Worm (Caenorhabditis elegans): ENCODE results near the gene puf-3.

The puf-3 gene

ce11 chrIV:13483596-13483995 lies 28.4 kb downstream of the puf-3 start:
- peak; percentile 65; the same call in 1 of the 2 replicates for TF ChIP-seq cebp-2 (GFP tag; IDR thresholded peaks at IDR 0.05)
- no peak for TF ChIP-seq lsl-1 (GFP tag; optimal IDR thresholded peaks at IDR 0.05)
- TF ChIP-seq nfyb-1 (GFP tag; IDR thresholded peaks at IDR 0.05), result no peak

DNA sequence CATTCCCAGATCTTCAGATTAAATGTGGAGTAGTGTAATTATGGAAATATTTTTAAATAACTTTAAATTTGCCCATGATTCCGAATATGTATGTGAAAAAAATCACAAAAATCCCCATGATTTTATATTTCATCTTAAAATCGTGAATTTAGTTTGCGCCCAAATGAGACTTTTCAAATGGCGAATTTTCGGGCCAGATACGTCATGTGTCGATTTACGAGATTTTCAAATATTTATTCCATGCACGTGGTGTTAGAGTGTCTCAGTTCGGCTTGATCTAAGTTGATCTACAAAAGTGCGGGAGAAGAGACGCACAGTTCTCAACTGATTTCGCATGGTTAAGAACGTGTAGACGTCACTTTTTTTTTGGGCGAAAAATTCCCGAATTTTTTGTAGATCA lies 29.5 kb downstream of the puf-3 start, which contains the start of gene Y38H8A.1:
Y38H8A.1 (plus strand) TSS at position 301 of the 400 bp plus-strand sequence.
- TF ChIP-seq lsl-1 (GFP tag; optimal IDR thresholded peaks at IDR 0.05), result no peak

ce11 chrIV:13474132-13474531 lies 37.8 kb downstream of the puf-3 start, which contains the start of gene Y38H8A.2:
Gene Y38H8A.2 (plus strand): TSS chrIV:13474432.
- no peak for TF ChIP-seq attf-3 (GFP tag; conservative IDR thresholded peaks at IDR 0.05)
- no peak for TF ChIP-seq xnd-1 (tag; optimal IDR thresholded peaks at IDR 0.05)
- no peak for TF ChIP-seq egrh-3 (GFP tag; IDR thresholded peaks at IDR 0.05)
- no peak for TF ChIP-seq F22D6.2 (tag; optimal IDR thresholded peaks at IDR 0.05)
- TF ChIP-seq nhr-80 (tag; optimal IDR thresholded peaks at IDR 0.05), result no peak
- TF ChIP-seq let-526 (GFP tag; IDR thresholded peaks at IDR 0.05), result no peak

DNA sequence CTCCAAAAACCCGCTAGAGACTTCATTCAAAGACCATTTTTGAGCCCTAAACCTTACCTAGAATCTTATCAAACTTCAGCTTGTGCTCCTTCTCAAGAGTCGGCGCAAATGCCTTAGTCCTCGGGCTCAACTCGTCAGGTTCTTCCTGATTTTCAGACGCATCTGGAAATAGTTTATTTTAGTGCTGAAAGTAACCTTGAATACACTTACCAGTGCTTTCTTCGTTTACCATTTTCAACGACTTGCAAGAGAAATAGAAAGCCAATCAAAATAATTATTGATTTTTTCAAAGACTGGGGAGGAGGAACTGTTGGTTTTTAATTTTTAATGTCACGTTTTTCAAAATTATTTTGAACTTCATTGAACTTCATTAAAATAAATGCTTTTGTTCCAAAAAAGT lies 40.0 kb downstream of the puf-3 start, which contains the start of the genes ttbk-8.1 and Y38H8A.4:
ttbk-8.1 (plus strand) TSS at position 301 of the 400 bp plus-strand sequence.
Y38H8A.4 (minus strand) TSS at position 366 of the 400 bp plus-strand sequence.
- TF ChIP-seq let-607 (tag; optimal IDR thresholded peaks at IDR 0.05) (no peak), him-1 (tag; optimal IDR thresholded peaks at IDR 0.05) (no peak), bed-2 (GFP tag; IDR thresholded peaks at IDR 0.05) (no peak), ekl-4 (GFP tag; IDR thresholded peaks at IDR 0.05) (no peak), hrde-1 (tag; optimal IDR thresholded peaks at IDR 0.05; ENCODE audit: borderline replicate concordance) (no peak), tlf-1 (GFP tag; optimal IDR thresholded peaks at IDR 0.05) (no peak), nhr-80 (tag; optimal IDR thresholded peaks at IDR 0.05) (no peak), hlh-12 (tag; optimal IDR thresholded peaks at IDR 0.05) (no peak), bed-1 (GFP tag; IDR thresholded peaks at IDR 0.05) (no peak), atf-7 (tag; optimal IDR thresholded peaks at IDR 0.05) (no peak), C06A6.2 (GFP tag; conservative IDR thresholded peaks at IDR 0.05) (no peak), somi-1 (GFP tag; optimal IDR thresholded peaks at IDR 0.05) (no peak), zim-3 (tag; optimal IDR thresholded peaks at IDR 0.05) (no peak)

- TF ChIP-seq madf-10 (tag; optimal IDR thresholded peaks at IDR 0.05) (no peak), pbrm-1 (GFP tag; IDR thresholded peaks at IDR 0.05) (no peak), let-607 (tag; optimal IDR thresholded peaks at IDR 0.05) (no peak), madf-3 (GFP tag; IDR thresholded peaks at IDR 0.05) (no peak), ztf-3 (GFP tag; optimal IDR thresholded peaks at IDR 0.05) (no peak), mel-28 (tag; optimal IDR thresholded peaks at IDR 0.05; ENCODE audit: borderline replicate concordance) (no peak), Y53F4B.3 (GFP tag; IDR thresholded peaks at IDR 0.05) (no peak), nhr-179 (tag; optimal IDR thresholded peaks at IDR 0.05) (no peak)
Observed at ce11 chrIV:13465797-13466196, 46.2 kb downstream of the puf-3 start, which contains the start of gene fezf-1. Gene fezf-1 (plus strand): TSS chrIV:13466097.

DNA sequence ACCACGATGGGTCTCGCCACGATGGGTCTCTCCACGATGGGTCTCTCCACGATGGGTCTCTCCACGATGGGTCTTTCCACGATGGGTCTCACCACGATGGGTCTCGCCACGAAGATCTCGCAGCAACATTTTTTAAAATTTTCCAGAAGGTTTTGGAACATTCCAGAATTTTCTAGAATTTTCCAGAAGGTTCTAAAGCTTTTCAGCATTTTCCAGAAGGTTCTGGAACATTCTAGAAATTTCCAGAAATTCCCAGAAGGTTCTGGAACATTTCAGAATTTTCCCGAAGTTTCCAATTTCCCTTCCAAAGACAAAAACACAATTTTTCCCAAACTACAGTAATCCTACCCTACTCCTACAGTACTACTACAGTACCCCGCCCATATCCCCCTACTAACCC lies 47.3 kb downstream of the puf-3 start:
- TF ChIP-seq hsf-1 (GFP tag; IDR thresholded peaks at IDR 0.05), result peak; percentile 95
- TF ChIP-seq cebp-2 (GFP tag; IDR thresholded peaks at IDR 0.05), result 0 out of 2 replicates have a peak, but pooled peaks have one; percentile 47
- peak; percentile 28; the same call in 1 of the 2 replicates for TF ChIP-seq egrh-3 (GFP tag; IDR thresholded peaks at IDR 0.05)
- 0 out of 2 replicates have a peak, but pooled peaks have one; percentile 6 for TF ChIP-seq dox-1 (GFP tag; IDR thresholded peaks at IDR 0.05)

Measured in whole organism, young adult.